Worm (Caenorhabditis elegans): ENCODE measurements around the gene pfk-1.1.

- TF ChIP-seq hlh-30 (tag; optimal IDR thresholded peaks at IDR 0.05; ENCODE audit: insufficient read depth) = no peak
- no peak for TF ChIP-seq pha-4 (tag; optimal IDR thresholded peaks at IDR 0.05)
These were observed 7.6 kb upstream of the pfk-1.1 start, which contains the start of gene fard-1 for ce11 chrX:2933061-2933460.

Data from whole organism, late embryonic.